Fruit fly (Drosophila melanogaster) whole organism, prepupa: ENCODE data around the gene CG4238.
A peak's percentile ranks its signal among the peaks of the same experiment; 100 is the strongest.

Experiments
- Blimp-1 ChIP-seq: fragments of 200-800 bp; sonication (Bioruptor generic); optimal IDR thresholded peaks from 3 replicates; lab custom pipeline; 2017; ENCODE audit warnings: missing biosample characterization, missing genetic modification characterization, mild to moderate bottlenecking, moderate library complexity, missing genetic modification reagents
- CG10631 ChIP-seq: fragments of 200-800 bp; sonication (Bioruptor generic); optimal IDR thresholded peaks from 2 replicates; lab custom pipeline; 2016; ENCODE audit warnings: missing biosample characterization, missing genetic modification characterization
- CG10669 ChIP-seq: fragments of 200-800 bp; sonication (Bioruptor generic); optimal IDR thresholded peaks from 3 replicates; lab custom pipeline; 2018; ENCODE audit warnings: missing biosample characterization, mild to moderate bottlenecking, missing genetic modification characterization, moderate library complexity
- CG11762 ChIP-seq: fragments of 200-800 bp; sonication (Bioruptor generic); optimal IDR thresholded peaks from 3 replicates; lab custom pipeline; 2016; ENCODE audit warnings: missing biosample characterization, missing genetic modification characterization; ENCODE audit not compliant: insufficient read depth
- CG15336 ChIP-seq: fragments of 200-800 bp; sonication (Bioruptor generic); IDR thresholded peaks from 2 replicates; pipeline ENCODE4 v1.3.6; 2022; ENCODE audit warnings: missing biosample characterization, missing genetic modification characterization
- CG16779 ChIP-seq: fragments of 200-800 bp; sonication (Bioruptor generic); optimal IDR thresholded peaks from 3 replicates; lab custom pipeline; 2017; ENCODE audit warnings: missing biosample characterization, mild to moderate bottlenecking, missing genetic modification characterization
- CG3032 ChIP-seq: fragments of 200-800 bp; optimal IDR thresholded peaks from 2 replicates; lab custom pipeline; 2019; ENCODE audit warnings: missing biosample characterization, mild to moderate bottlenecking, missing genetic modification characterization, moderate library complexity
- CG31627 ChIP-seq: fragments of 200-800 bp; sonication (Bioruptor generic); optimal IDR thresholded peaks from 3 replicates; lab custom pipeline; 2016; ENCODE audit warnings: missing biosample characterization, missing genetic modification characterization
- CG32006 ChIP-seq: fragments of 200-800 bp; sonication (Bioruptor generic); optimal IDR thresholded peaks from 3 replicates; lab custom pipeline; 2017; ENCODE audit warnings: missing biosample characterization, mild to moderate bottlenecking, missing genetic modification characterization
- CG4318 ChIP-seq: fragments of 200-800 bp; sonication (Bioruptor generic); optimal IDR thresholded peaks from 3 replicates; lab custom pipeline; 2017; ENCODE audit warnings: missing biosample characterization, mild to moderate bottlenecking, missing genetic modification characterization
- CG6163 ChIP-seq: fragments of 200-800 bp; sonication (Bioruptor generic); IDR thresholded peaks from 3 replicates; pipeline ENCODE4 v1.3.6; 2022; ENCODE audit warnings: missing biosample characterization, missing genetic modification characterization
- CG6276 ChIP-seq: fragments of 200-800 bp; sonication (Bioruptor generic); optimal IDR thresholded peaks from 2 replicates; lab custom pipeline; 2017; ENCODE audit warnings: missing biosample characterization, mild to moderate bottlenecking, missing genetic modification characterization
- CG6792 ChIP-seq: fragments of 200-800 bp; sonication (Bioruptor generic); optimal IDR thresholded peaks from 3 replicates; lab custom pipeline; 2016; ENCODE audit warnings: missing biosample characterization, missing genetic modification characterization
- CG8119 ChIP-seq: fragments of 200-800 bp; sonication (Bioruptor generic); IDR thresholded peaks from 3 replicates; pipeline ENCODE4 v1.3.6; 2022; ENCODE audit warnings: missing biosample characterization, missing genetic modification characterization
- CG9139 ChIP-seq: fragments of 200-800 bp; sonication (Bioruptor generic); optimal IDR thresholded peaks from 3 replicates; lab custom pipeline; 2017; ENCODE audit warnings: missing biosample characterization, mild to moderate bottlenecking, missing genetic modification characterization
- Eip75B ChIP-seq: fragments of 200-800 bp; sonication (Bioruptor generic); optimal IDR thresholded peaks from 3 replicates; lab custom pipeline; 2016; ENCODE audit warnings: missing biosample characterization, missing genetic modification characterization
- Eip78C ChIP-seq: fragments of 200-800 bp; sonication (Bioruptor generic); peaks from one replicate; lab custom pipeline; 2016; ENCODE audit warnings: missing biosample characterization, missing genetic modification characterization
- Eip93F ChIP-seq: fragments of 200-800 bp; sonication (Bioruptor generic); optimal IDR thresholded peaks from 2 replicates; lab custom pipeline; 2016; ENCODE audit warnings: missing biosample characterization, mild to moderate bottlenecking, missing genetic modification characterization
- Ets21C ChIP-seq: fragments of 200-800 bp; sonication (Bioruptor generic); optimal IDR thresholded peaks from 3 replicates; lab custom pipeline; 2016; ENCODE audit warnings: missing biosample characterization, missing genetic modification characterization
- Ets96B ChIP-seq: fragments of 200-800 bp; optimal IDR thresholded peaks from 2 replicates; lab custom pipeline; 2019; ENCODE audit warnings: missing biosample characterization, mild to moderate bottlenecking, missing genetic modification characterization, moderate library complexity
- Gug ChIP-seq: fragments of 200-800 bp; sonication (Bioruptor generic); IDR thresholded peaks from 2 replicates; pipeline ENCODE4 v1.3.6; 2022; ENCODE audit warnings: missing biosample characterization, missing genetic modification characterization
- Hr38 ChIP-seq: sonication (Bioruptor generic); optimal IDR thresholded peaks from 2 replicates; lab custom pipeline; 2016; ENCODE audit warnings: missing biosample characterization, missing genetic modification characterization
- Hr39 ChIP-seq: fragments of 200-800 bp; sonication (Bioruptor generic); optimal IDR thresholded peaks from 2 replicates; lab custom pipeline; 2016; ENCODE audit warnings: missing biosample characterization, missing genetic modification characterization
- Hr4 ChIP-seq: fragments of 200-800 bp; sonication (Bioruptor generic); optimal IDR thresholded peaks from 3 replicates; lab custom pipeline; 2016; ENCODE audit warnings: missing biosample characterization, missing genetic modification characterization
- Met ChIP-seq: fragments of 200-800 bp; sonication (Bioruptor generic); optimal IDR thresholded peaks from 3 replicates; lab custom pipeline; 2016; ENCODE audit warnings: missing biosample characterization, missing genetic modification characterization
- OdsH ChIP-seq: fragments of 200-800 bp; sonication (Bioruptor generic); optimal IDR thresholded peaks from 3 replicates; lab custom pipeline; 2016; ENCODE audit warnings: missing biosample characterization, missing genetic modification characterization
- Smox ChIP-seq: fragments of 200-800 bp; sonication (Bioruptor generic); optimal IDR thresholded peaks from 3 replicates; lab custom pipeline; 2016; ENCODE audit warnings: missing biosample characterization, missing genetic modification characterization
- Sox102F ChIP-seq: fragments of 200-800 bp; sonication (Bioruptor generic); optimal IDR thresholded peaks from 2 replicates; lab custom pipeline; 2016; ENCODE audit warnings: missing biosample characterization, mild to moderate bottlenecking, missing genetic modification characterization
- Sox14 ChIP-seq: fragments of 200-800 bp; sonication (Bioruptor generic); optimal IDR thresholded peaks from 3 replicates; lab custom pipeline; 2016; ENCODE audit warnings: missing biosample characterization, missing genetic modification characterization
- Sox15 ChIP-seq: fragments of 200-800 bp; sonication (Bioruptor generic); optimal IDR thresholded peaks from 3 replicates; lab custom pipeline; 2016; ENCODE audit warnings: missing biosample characterization, missing genetic modification characterization
- achi ChIP-seq: fragments of 200-800 bp; sonication (Bioruptor generic); optimal IDR thresholded peaks from 3 replicates; lab custom pipeline; 2016; ENCODE audit warnings: missing biosample characterization, missing genetic modification characterization
- dac ChIP-seq: fragments of 200-800 bp; sonication (Bioruptor generic); optimal IDR thresholded peaks from 2 replicates; lab custom pipeline; 2017; ENCODE audit warnings: missing biosample characterization, mild to moderate bottlenecking, missing genetic modification characterization
- dsx ChIP-seq: fragments of 200-800 bp; optimal IDR thresholded peaks from 3 replicates; lab custom pipeline; 2019; ENCODE audit warnings: missing biosample characterization, mild to moderate bottlenecking, missing genetic modification characterization, moderate library complexity; ENCODE audit not compliant: poor library complexity, severe bottlenecking
- eg ChIP-seq: fragments of 200-800 bp; sonication (Bioruptor generic); IDR thresholded peaks from 3 replicates; pipeline ENCODE4 v1.3.6; 2022; ENCODE audit warnings: missing biosample characterization, missing genetic modification characterization
- esn ChIP-seq: fragments of 200-800 bp; sonication (Bioruptor generic); optimal IDR thresholded peaks from 2 replicates; lab custom pipeline; 2016; ENCODE audit warnings: missing biosample characterization, mild to moderate bottlenecking, missing genetic modification characterization, moderate library complexity
- fd59A ChIP-seq: fragments of 200-800 bp; sonication (Bioruptor generic); optimal IDR thresholded peaks from 2 replicates; lab custom pipeline; 2017; ENCODE audit warnings: missing biosample characterization, mild to moderate bottlenecking, missing genetic modification characterization, missing genetic modification reagents
- fd85E ChIP-seq: fragments of 200-800 bp; sonication (Bioruptor generic); optimal IDR thresholded peaks from 3 replicates; lab custom pipeline; 2016; ENCODE audit warnings: missing biosample characterization, missing genetic modification characterization
- fkh ChIP-seq: fragments of 200-800 bp; sonication (Bioruptor generic); optimal IDR thresholded peaks from 3 replicates; lab custom pipeline; 2017; ENCODE audit warnings: missing biosample characterization, mild to moderate bottlenecking, missing genetic modification characterization, moderate library complexity
- lz ChIP-seq: fragments of 200-800 bp; sonication (Bioruptor generic); optimal IDR thresholded peaks from 3 replicates; lab custom pipeline; 2016; ENCODE audit warnings: missing biosample characterization, missing genetic modification characterization
- pdm3 ChIP-seq: fragments of 200-800 bp; sonication (Bioruptor generic); optimal IDR thresholded peaks from 3 replicates; lab custom pipeline; 2016; ENCODE audit warnings: missing biosample characterization, missing genetic modification characterization
- salr ChIP-seq, 2 experiments: fragments of 200-800 bp; sonication (Bioruptor generic); optimal IDR thresholded peaks; 3 replicates each; lab custom pipeline; 2016 to 2018; ENCODE audit warnings: missing biosample characterization in 2 of 2, missing genetic modification characterization in 2 of 2, mild to moderate bottlenecking in 1 of 2
- ss ChIP-seq, 2 experiments: fragments of 200-800 bp; sonication (Bioruptor generic); optimal IDR thresholded peaks; 2 replicates in 1 of 2; 3 replicates in 1 of 2; lab custom pipeline; 2017 to 2018; ENCODE audit warnings: mild to moderate bottlenecking in 2 of 2, missing biosample characterization in 2 of 2, missing genetic modification characterization in 2 of 2, moderate library complexity in 1 of 2
- svp ChIP-seq: fragments of 200-800 bp; sonication (Bioruptor generic); peaks from one replicate; lab custom pipeline; 2016; ENCODE audit warnings: missing biosample characterization, missing genetic modification characterization
- topi ChIP-seq: fragments of 200-800 bp; sonication (Bioruptor generic); optimal IDR thresholded peaks from 3 replicates; lab custom pipeline; 2016; ENCODE audit warnings: missing biosample characterization, missing genetic modification characterization

The CG4238 gene

DNA sequence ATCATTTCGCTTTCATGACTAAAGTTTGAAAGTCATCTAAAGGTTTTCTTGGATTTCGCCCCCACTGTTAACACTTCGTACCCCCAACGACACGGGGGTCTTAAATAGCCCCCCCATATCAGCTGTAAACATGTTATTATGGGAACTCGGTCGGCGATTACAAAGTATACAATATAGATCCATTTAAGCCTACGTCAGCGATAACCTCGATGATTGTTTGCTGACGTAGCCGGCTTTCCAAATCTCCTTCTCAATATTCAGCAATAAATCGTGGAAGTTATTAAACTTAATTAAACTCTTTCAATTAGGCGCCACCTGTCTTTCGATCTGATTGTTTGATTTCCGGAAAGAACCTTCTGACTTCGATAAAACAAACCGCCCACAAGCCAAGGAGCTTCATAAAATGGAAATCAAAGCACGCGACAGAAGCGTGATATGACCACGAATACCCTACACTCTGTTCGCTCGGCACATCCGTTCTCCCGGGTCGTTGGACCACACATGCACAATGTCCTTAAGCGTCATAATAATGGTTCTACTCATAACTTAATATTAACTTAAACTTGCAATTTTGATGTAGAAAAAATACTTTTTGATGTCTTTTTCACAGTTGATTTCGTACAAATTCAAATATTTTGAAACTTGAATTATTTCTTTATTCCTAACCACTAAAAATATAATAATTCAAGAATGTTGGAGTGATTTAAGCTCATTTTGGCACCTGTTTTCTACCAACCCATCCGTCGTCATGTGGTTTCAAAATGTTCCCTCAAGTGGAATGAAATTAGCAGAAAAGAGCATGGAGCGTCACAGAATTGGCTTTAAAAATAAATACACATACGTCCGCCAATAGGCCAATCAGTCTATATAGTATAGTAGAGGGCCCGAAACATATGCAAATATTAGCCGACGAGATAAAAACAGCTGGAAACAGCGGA is 23.0 kb upstream of the CG4238 start (continued):
- TF ChIP-seq svp (GFP tag; lab: Kevin White, UChicago) (peak; percentile 98), pdm3 (GFP tag; lab: Kevin White, UChicago) (peak; percentile 69), fd85E (GFP tag; lab: Kevin White, UChicago) (no peak), CG15336 (GFP tag; lab: Robert Waterston, UW) (peak; percentile 50; the same call in 1 of the 2 replicates), Ets96B (tag; lab: Kevin White, UChicago) (peak; percentile 40), CG32006 (GFP tag; lab: Kevin White, UChicago) (peak; percentile 60), dsx (GFP tag; lab: Kevin White, UChicago) (peak; percentile 57), esn (GFP tag; lab: Kevin White, UChicago) (peak; percentile 72), CG8119 (peak; percentile 39; the same call in 1 of the 3 replicates), CG10669 (peak; percentile 40), fd59A (GFP tag; lab: Kevin White, UChicago) (peak; percentile 38), CG10631 (GFP tag; lab: Kevin White, UChicago) (no peak), Smox (GFP tag; lab: Kevin White, UChicago) (peak; percentile 63), Gug (GFP tag; lab: Robert Waterston, UW) (no peak), Sox15 (no peak), lz (GFP tag; lab: Kevin White, UChicago) (peak; percentile 69), Sox14 (GFP tag; lab: Kevin White, UChicago) (peak; percentile 56), Blimp-1 (GFP tag; lab: Kevin White, UChicago) (no peak)

DNA sequence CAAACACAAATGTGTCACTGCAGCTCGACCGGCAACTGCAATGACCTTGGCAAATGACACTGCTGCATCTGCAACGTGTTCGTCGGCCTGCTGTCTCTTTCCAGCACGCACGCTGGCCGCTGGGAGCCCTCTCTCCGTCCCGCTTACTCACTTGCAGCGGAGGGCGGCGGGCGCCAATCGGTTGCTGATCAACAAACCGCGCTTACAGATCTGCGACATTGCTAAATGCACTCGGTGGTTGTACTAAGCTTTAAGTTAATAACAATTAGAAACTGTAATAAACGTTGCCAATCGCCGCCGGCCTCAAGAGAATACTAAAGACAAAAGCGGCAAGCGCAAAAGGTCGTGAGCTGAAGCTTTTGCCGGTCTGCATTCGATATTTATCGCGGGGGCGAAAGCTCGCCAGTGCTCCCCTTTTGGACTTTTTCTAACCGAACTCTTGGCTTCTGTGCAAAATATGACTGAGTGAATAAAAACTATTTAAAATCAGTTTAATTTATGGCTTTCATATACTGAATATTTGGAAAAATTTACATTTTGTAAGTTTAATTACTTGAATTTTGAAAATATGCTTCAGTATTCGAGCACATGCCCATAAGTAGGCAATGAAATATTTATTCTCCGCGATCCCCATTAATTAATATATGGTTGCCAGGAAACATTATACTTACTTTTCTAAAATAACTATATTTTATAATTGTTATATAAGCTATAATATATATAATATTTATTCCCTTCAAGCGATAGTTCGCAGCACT is 22.0 kb upstream of the CG4238 start, which contains the start of gene Got2:
Gene Got2, minus strand, starts transcription at position 325 of the 758 bp plus-strand sequence.
- TF ChIP-seq esn (GFP tag; lab: Kevin White, UChicago) (peak; percentile 4), salr (GFP tag; optimal IDR thresholded peaks at IDR 0.05; lab: Kevin White, UChicago) (peak in 1 of 2 experiments; percentile 36), Smox (GFP tag; lab: Kevin White, UChicago) (no peak), fkh (no peak), Hr39 (peak; percentile 64), CG6163 (peak; percentile 19; the same call in 2 of the 3 replicates), CG3032 (tag; lab: Kevin White, UChicago) (no peak), Hr38 (GFP tag; lab: Kevin White, UChicago) (no peak), Sox14 (GFP tag; lab: Kevin White, UChicago) (peak; percentile 64), CG16779 (tag; lab: Kevin White, UChicago) (no peak), CG6276 (GFP tag; lab: Kevin White, UChicago) (no peak), topi (no peak), Eip93F (peak; percentile 38), Hr4 (GFP tag; lab: Kevin White, UChicago) (no peak), fd59A (GFP tag; lab: Kevin White, UChicago) (no peak), pdm3 (GFP tag; lab: Kevin White, UChicago) (peak; percentile 45), Eip78C (peak; percentile 56), Ets21C (GFP tag; lab: Kevin White, UChicago) (peak; percentile 33), Eip75B (GFP tag; lab: Kevin White, UChicago) (no peak), Met (peak; percentile 47), CG10631 (GFP tag; lab: Kevin White, UChicago) (peak; percentile 17), CG9139 (GFP tag; lab: Kevin White, UChicago) (peak; percentile 28), dsx (GFP tag; lab: Kevin White, UChicago) (peak; percentile 22), dac (GFP tag; lab: Kevin White, UChicago) (no peak), eg (GFP tag; lab: Robert Waterston, UW) (no peak), svp (GFP tag; lab: Kevin White, UChicago) (peak; percentile 91), CG32006 (GFP tag; lab: Kevin White, UChicago) (peak; percentile 1), OdsH (peak; percentile 45), CG6792 (GFP tag; lab: Kevin White, UChicago) (no peak), Sox102F (GFP tag; lab: Kevin White, UChicago) (no peak), CG11762 (no peak), CG4318 (GFP tag; lab: Kevin White, UChicago) (no peak), achi (GFP tag; lab: Kevin White, UChicago) (peak; percentile 31), CG31627 (GFP tag; lab: Kevin White, UChicago) (peak; percentile 1), ss (GFP tag; optimal IDR thresholded peaks at IDR 0.05; lab: Kevin White, UChicago) (peak in 1 of 2 experiments; percentile 22)
